Worm (Caenorhabditis elegans) whole organism, L4 larva: ENCODE measurements around the gene ten-1.

Source experiments
- F10B5.3 ChIP-seq: sonication (generic microtip); optimal IDR thresholded peaks from 2 replicates; lab custom pipeline; 2016; ENCODE audit warnings: mild to moderate bottlenecking, missing genetic modification characterization, missing compliant biosample characterization
- F37D6.2 ChIP-seq: sonication (generic microtip); optimal IDR thresholded peaks from 2 replicates; lab custom pipeline; 2016; ENCODE audit warnings: mild to moderate bottlenecking, missing genetic modification characterization, missing compliant biosample characterization
- T20F7.1 ChIP-seq: fragments of 200-800 bp; sonication (Bioruptor generic); optimal IDR thresholded peaks from 2 replicates; lab custom pipeline; 2018; ENCODE audit warnings: mild to moderate bottlenecking, missing genetic modification characterization, missing compliant biosample characterization
- T26A8.4 ChIP-seq: fragments of 200-800 bp; sonication (Bioruptor generic); IDR thresholded peaks from 2 replicates; pipeline ENCODE4 v1.3.6; 2022; ENCODE audit warnings: missing genetic modification characterization, missing compliant biosample characterization
- Y105C5A.15 ChIP-seq: fragments of 200-800 bp; sonication (Bioruptor generic); IDR thresholded peaks from 2 replicates; pipeline ENCODE4 v1.3.6; 2022; ENCODE audit warnings: missing genetic modification characterization, missing compliant biosample characterization
- Y48G9A.11 ChIP-seq: fragments of 200-800 bp; sonication (Bioruptor generic); IDR thresholded peaks from 2 replicates; pipeline ENCODE4 v1.3.6; 2022; ENCODE audit warnings: missing genetic modification reagents, missing genetic modification characterization, missing compliant biosample characterization
- Y75B8A.6 ChIP-seq: fragments of 200-800 bp; sonication (Bioruptor generic); IDR thresholded peaks from 2 replicates; pipeline ENCODE4 v1.3.6; 2022; ENCODE audit warnings: missing genetic modification reagents, missing genetic modification characterization, missing compliant biosample characterization
- aha-1 ChIP-seq: fragments of 150-350 bp; peaks from one replicate; lab custom pipeline; 2014; ENCODE audit warnings: missing biosample characterization, missing genetic modification characterization
- ama-1 ChIP-seq: fragments of 150-350 bp; optimal IDR thresholded peaks from 2 replicates; lab custom pipeline; 2014; ENCODE audit warnings: inconsistent platforms, mixed read lengths
- attf-4 ChIP-seq: sonication (generic microtip); optimal IDR thresholded peaks from 3 replicates; lab custom pipeline; 2017; ENCODE audit warnings: missing biosample characterization, missing genetic modification characterization
- ceh-62 ChIP-seq: sonication (generic microtip); optimal IDR thresholded peaks from 2 replicates; lab custom pipeline; 2017; ENCODE audit warnings: missing biosample characterization, missing genetic modification characterization
- cey-2 ChIP-seq: sonication (generic microtip); optimal IDR thresholded peaks from 3 replicates; lab custom pipeline; 2017; ENCODE audit warnings: missing genetic modification characterization, mild to moderate bottlenecking, missing compliant biosample characterization, antibody characterized with exemption, borderline replicate concordance; ENCODE audit not compliant: insufficient read depth
- ctbp-1 ChIP-seq: fragments of 200-800 bp; sonication (Bioruptor generic); IDR thresholded peaks from 2 replicates; pipeline ENCODE4 v1.3.6; 2022; ENCODE audit warnings: missing genetic modification reagents, missing genetic modification characterization, missing compliant biosample characterization
- daf-8 ChIP-seq: fragments of 200-800 bp; sonication (Bioruptor generic); IDR thresholded peaks from 2 replicates; pipeline ENCODE4 v1.3.6; 2022; ENCODE audit warnings: missing genetic modification characterization, missing compliant biosample characterization
- dmd-6 ChIP-seq: fragments of 200-800 bp; sonication (Bioruptor generic); IDR thresholded peaks from 2 replicates; pipeline ENCODE4 v1.3.6; 2022; ENCODE audit warnings: missing genetic modification reagents, missing genetic modification characterization, missing compliant biosample characterization
- dmd-8 ChIP-seq: fragments of 200-800 bp; sonication (Bioruptor generic); IDR thresholded peaks from 2 replicates; pipeline ENCODE4 v1.3.6; 2022; ENCODE audit warnings: missing genetic modification characterization, missing compliant biosample characterization
- dmd-9 ChIP-seq: fragments of 200-800 bp; sonication (Bioruptor generic); IDR thresholded peaks from 2 replicates; pipeline ENCODE4 v1.3.6; 2022; ENCODE audit warnings: missing genetic modification reagents, missing genetic modification characterization, missing compliant biosample characterization
- dpl-1 ChIP-seq: fragments of 150-350 bp; optimal IDR thresholded peaks from 2 replicates; lab custom pipeline; 2014; ENCODE audit warnings: missing biosample characterization, missing genetic modification reagents, missing genetic modification characterization
- duxl-1 ChIP-seq: sonication (generic microtip); optimal IDR thresholded peaks from 2 replicates; lab custom pipeline; 2016; ENCODE audit warnings: mild to moderate bottlenecking, missing genetic modification characterization, moderate library complexity, missing compliant biosample characterization; ENCODE audit not compliant: poor library complexity
- egl-43 ChIP-seq: fragments of 200-800 bp; sonication (Bioruptor generic); IDR thresholded peaks from 2 replicates; pipeline ENCODE4 v1.3.6; 2022; ENCODE audit warnings: missing genetic modification reagents, missing genetic modification characterization, missing compliant biosample characterization
- fos-1 ChIP-seq: fragments of 150-350 bp; optimal IDR thresholded peaks from 2 replicates; lab custom pipeline; 2014; ENCODE audit warnings: missing biosample characterization, missing genetic modification characterization
- hif-1 ChIP-seq, 2 experiments: sonication (generic microtip); optimal IDR thresholded peaks; 2 replicates each; lab custom pipeline; 2016 to 2017; ENCODE audit warnings: missing compliant biosample characterization in 2 of 2, missing genetic modification characterization in 2 of 2, missing genetic modification reagents in 2 of 2, missing genotype in 2 of 2, mild to moderate bottlenecking in 1 of 2
- hlh-11 ChIP-seq: fragments of 200-800 bp; sonication (Bioruptor generic); optimal IDR thresholded peaks from 2 replicates; lab custom pipeline; 2018; ENCODE audit warnings: mild to moderate bottlenecking, missing genetic modification characterization, missing compliant biosample characterization
- hlh-30 ChIP-seq: sonication (generic microtip); optimal IDR thresholded peaks from 2 replicates; lab custom pipeline; 2017; ENCODE audit warnings: antibody characterized with exemption, mild to moderate bottlenecking, missing genetic modification characterization, missing compliant biosample characterization; ENCODE audit not compliant: insufficient read depth
- lim-7 ChIP-seq: fragments of 200-800 bp; sonication (Bioruptor generic); IDR thresholded peaks from 2 replicates; pipeline ENCODE4 v1.3.6; 2022; ENCODE audit warnings: missing genetic modification characterization, missing compliant biosample characterization
- lin-1 ChIP-seq: fragments of 200-800 bp; sonication (Bioruptor generic); IDR thresholded peaks from 2 replicates; pipeline ENCODE4 v1.3.6; 2022; ENCODE audit warnings: missing genetic modification reagents, missing genetic modification characterization, missing compliant biosample characterization
- lin-29 ChIP-seq: fragments of 200-800 bp; sonication (Bioruptor generic); IDR thresholded peaks from 2 replicates; pipeline ENCODE4 v1.3.6; 2022; ENCODE audit warnings: missing genetic modification reagents, missing genetic modification characterization, missing compliant biosample characterization
- lsy-2 ChIP-seq, 2 experiments: fragments of 150-350 bp in 1 of 2; sonication (generic microtip) in 1 of 2; optimal IDR thresholded peaks; 2 replicates each; lab custom pipeline; 2014 to 2017; ENCODE audit warnings: missing biosample characterization in 2 of 2, missing genetic modification characterization in 2 of 2
- madf-9 ChIP-seq: fragments of 200-800 bp; sonication (Bioruptor generic); conservative IDR thresholded peaks from 2 replicates; pipeline ENCODE4 v1.3.6; 2022; ENCODE audit warnings: missing genetic modification reagents, missing genetic modification characterization, missing compliant biosample characterization
- mep-1 ChIP-seq: fragments of 150-350 bp; sonication (generic microtip); optimal IDR thresholded peaks from 3 replicates; lab custom pipeline; 2014; ENCODE audit warnings: missing biosample characterization, missing genetic modification characterization
- mxl-2 ChIP-seq: fragments of 200-800 bp; sonication (Bioruptor generic); conservative IDR thresholded peaks from 2 replicates; pipeline ENCODE4 v1.3.6; 2022; ENCODE audit warnings: missing genetic modification reagents, missing genetic modification characterization, missing compliant biosample characterization
- nhr-10 ChIP-seq: fragments of 150-350 bp; optimal IDR thresholded peaks from 2 replicates; lab custom pipeline; 2014; ENCODE audit warnings: missing biosample characterization, missing genetic modification characterization
- nhr-102 ChIP-seq: sonication (generic microtip); optimal IDR thresholded peaks from 2 replicates; lab custom pipeline; 2016; ENCODE audit warnings: mild to moderate bottlenecking, missing genetic modification characterization, moderate library complexity, missing compliant biosample characterization
- nhr-11 ChIP-seq: fragments of 150-350 bp; optimal IDR thresholded peaks from 2 replicates; lab custom pipeline; 2014; ENCODE audit warnings: missing biosample characterization, missing genetic modification characterization
- nhr-28 ChIP-seq: fragments of 150-350 bp; optimal IDR thresholded peaks from 2 replicates; lab custom pipeline; 2014; ENCODE audit warnings: missing biosample characterization, missing genetic modification characterization
- nhr-41 ChIP-seq: fragments of 200-800 bp; sonication (Bioruptor generic); IDR thresholded peaks from 2 replicates; pipeline ENCODE4 v1.3.6; 2022; ENCODE audit warnings: missing genetic modification reagents, missing genetic modification characterization, missing compliant biosample characterization
- nhr-42 ChIP-seq: fragments of 200-800 bp; sonication (Bioruptor generic); IDR thresholded peaks from 2 replicates; pipeline ENCODE4 v1.3.6; 2022; ENCODE audit warnings: missing genetic modification characterization, missing compliant biosample characterization
- nhr-48 ChIP-seq: sonication (generic microtip); optimal IDR thresholded peaks from 2 replicates; lab custom pipeline; 2016; ENCODE audit warnings: mild to moderate bottlenecking, missing genetic modification characterization, missing compliant biosample characterization
- pqm-1 ChIP-seq: sonication (generic microtip); optimal IDR thresholded peaks from 2 replicates; lab custom pipeline; 2017; ENCODE audit warnings: missing biosample characterization, missing genetic modification characterization
- saeg-2 ChIP-seq: fragments of 200-800 bp; sonication (Bioruptor generic); IDR thresholded peaks from 2 replicates; pipeline ENCODE4 v1.3.6; 2022; ENCODE audit warnings: missing genetic modification reagents, missing genetic modification characterization, missing compliant biosample characterization
- set-16 ChIP-seq: fragments of 200-800 bp; sonication (Bioruptor generic); IDR thresholded peaks from 2 replicates; pipeline ENCODE4 v1.3.6; 2022; ENCODE audit warnings: missing genetic modification reagents, missing genetic modification characterization, missing compliant biosample characterization
- spr-3 ChIP-seq: fragments of 200-800 bp; sonication (Bioruptor generic); optimal IDR thresholded peaks from 2 replicates; lab custom pipeline; 2018; ENCODE audit warnings: mild to moderate bottlenecking, missing genetic modification characterization, missing compliant biosample characterization
- unc-39 ChIP-seq: sonication (generic microtip); optimal IDR thresholded peaks from 2 replicates; lab custom pipeline; 2017; ENCODE audit warnings: missing biosample characterization, missing genetic modification characterization
- unc-62 ChIP-seq, 3 experiments: fragments of 150-350 bp in 1 of 3; sonication (generic microtip); optimal IDR thresholded peaks in 2 of 3; peaks in 1 of 3; 1 replicate in 1 of 3; 2 replicates in 2 of 3; lab custom pipeline; 2014 to 2017; ENCODE audit warnings: missing biosample characterization in 3 of 3, missing genetic modification characterization in 3 of 3, missing genetic modification reagents in 3 of 3, missing genotype in 1 of 3
- zfp-2 ChIP-seq: sonication (generic microtip); optimal IDR thresholded peaks from 2 replicates; lab custom pipeline; 2016; ENCODE audit warnings: mild to moderate bottlenecking, missing genetic modification characterization, missing compliant biosample characterization
- zip-11 ChIP-seq: fragments of 200-800 bp; sonication (Bioruptor generic); IDR thresholded peaks from 2 replicates; pipeline ENCODE4 v1.3.6; 2022; ENCODE audit warnings: missing genetic modification characterization, missing compliant biosample characterization
- zip-2 ChIP-seq: fragments of 150-350 bp; optimal IDR thresholded peaks from 2 replicates; lab custom pipeline; 2014; ENCODE audit warnings: missing biosample characterization, missing genetic modification characterization

The ten-1 gene

ce11 chrIII:6871067-6871466 is 50.3 kb downstream of the ten-1 start (continued):
- TF ChIP-seq zip-2 (no peak), zfp-2 (tag; lab: Kevin White, UChicago) (no peak), ctbp-1 (no peak), ama-1 (lab: Kevin White, UChicago) (no peak), aha-1 (tag; lab: Kevin White, UChicago) (peak; percentile 78), nhr-41 (no peak), lin-29 (GFP tag; lab: Robert Waterston, UW) (no peak), nhr-28 (tag; lab: Kevin White, UChicago) (no peak), Y48G9A.11 (GFP tag; lab: Robert Waterston, UW) (no peak), nhr-102 (tag; lab: Kevin White, UChicago) (no peak), pqm-1 (tag; lab: Kevin White, UChicago) (no peak), set-16 (GFP tag; lab: Robert Waterston, UW) (no peak), hlh-30 (tag; lab: Kevin White, UChicago) (peak; percentile 42)

- TF ChIP-seq mep-1 (tag; lab: Kevin White, UChicago) (peak; percentile 36), attf-4 (tag; lab: Kevin White, UChicago) (no peak), hif-1 (tag; optimal IDR thresholded peaks at IDR 0.05; lab: Kevin White, UChicago) (peak in 1 of 2 experiments; percentile 90), T26A8.4 (0 out of 2 replicates have a peak, but pooled peaks have one; percentile 49), ctbp-1 (peak; percentile 16; the same call in 1 of the 2 replicates), lsy-2 (tag; optimal IDR thresholded peaks at IDR 0.05; lab: Kevin White, UChicago) (peak in 1 of 2 experiments; percentile 31), F37D6.2 (tag; lab: Kevin White, UChicago) (no peak), aha-1 (tag; lab: Kevin White, UChicago) (peak; percentile 92), nhr-48 (tag; lab: Kevin White, UChicago) (no peak), lim-7 (no peak), lin-1 (GFP tag; lab: Robert Waterston, UW) (no peak), Y105C5A.15 (GFP tag; lab: Robert Waterston, UW) (no peak), hlh-11 (tag; lab: Kevin White, UChicago) (peak; percentile 6), zip-11 (GFP tag; lab: Robert Waterston, UW) (no peak)
These were observed 50.9 kb downstream of the ten-1 start for ce11 chrIII:6871668-6872067.

ce11 chrIII:6872534-6873150 is 51.9 kb downstream of the ten-1 start, which contains the start of gene K04C2.3:
TSS of gene K04C2.3 (plus strand) at chrIII:6873089.
- TF ChIP-seq hif-1 (tag; optimal IDR thresholded peaks at IDR 0.05; lab: Kevin White, UChicago) (no peak), daf-8 (GFP tag; lab: Robert Waterston, UW) (no peak), unc-39 (tag; lab: Kevin White, UChicago) (no peak), set-16 (GFP tag; lab: Robert Waterston, UW) (no peak), nhr-42 (GFP tag; lab: Robert Waterston, UW) (no peak), duxl-1 (tag; lab: Kevin White, UChicago) (no peak), nhr-28 (tag; lab: Kevin White, UChicago) (peak; percentile 1), ceh-62 (tag; lab: Kevin White, UChicago) (no peak), fos-1 (tag; lab: Kevin White, UChicago) (no peak), madf-9 (GFP tag; lab: Robert Waterston, UW) (no peak), nhr-10 (tag; lab: Kevin White, UChicago) (peak; percentile 23), dpl-1 (GFP tag; lab: Kevin White, UChicago) (no peak), cey-2 (no peak), unc-62 (GFP tag; optimal IDR thresholded peaks at IDR 0.05 in 1 of 2; lab: Kevin White, UChicago) (peak in 1 of 2 experiments; percentile 95), unc-62 (tag; optimal IDR thresholded peaks at IDR 0.05; lab: Kevin White, UChicago) (no peak), spr-3 (GFP tag; lab: Kevin White, UChicago) (no peak), mxl-2 (no peak), F10B5.3 (tag; lab: Kevin White, UChicago) (no peak), hlh-30 (tag; lab: Kevin White, UChicago) (no peak), saeg-2 (GFP tag; lab: Robert Waterston, UW) (no peak), T20F7.1 (GFP tag; lab: Kevin White, UChicago) (no peak), dmd-8 (GFP tag; lab: Robert Waterston, UW) (no peak), F37D6.2 (tag; lab: Kevin White, UChicago) (no peak), Y75B8A.6 (GFP tag; lab: Robert Waterston, UW) (no peak), dmd-6 (GFP tag; lab: Robert Waterston, UW) (peak; percentile 21; the same call in 1 of the 2 replicates), nhr-11 (tag; lab: Kevin White, UChicago) (no peak), dmd-9 (GFP tag; lab: Robert Waterston, UW) (no peak), egl-43 (no peak), nhr-102 (tag; lab: Kevin White, UChicago) (peak; percentile 27)
